Fruit fly (Drosophila melanogaster) whole organism, embryonic: Measurements from ENCODE around the gene CG32333.
A peak's percentile ranks its signal among the peaks of the same experiment; 100 is the strongest.

ENCODE experiments used
- ATbp ChIP-seq: fragments of 200-800 bp; sonication (Bioruptor generic); optimal IDR thresholded peaks from 2 replicates; lab custom pipeline; 2017; ENCODE audit warnings: missing biosample characterization, mild to moderate bottlenecking, missing genetic modification characterization, missing genetic modification reagents
- CG1024 ChIP-seq: fragments of 200-800 bp; sonication (Bioruptor generic); IDR thresholded peaks from 2 replicates; pipeline ENCODE4 v1.3.6; 2022; ENCODE audit warnings: missing biosample characterization, missing genetic modification characterization
- CG10267 ChIP-seq: fragments of 200-800 bp; sonication (Bioruptor generic); optimal IDR thresholded peaks from 2 replicates; lab custom pipeline; 2018; ENCODE audit warnings: missing biosample characterization, mild to moderate bottlenecking, missing genetic modification characterization, moderate library complexity
- CG10366 ChIP-seq: fragments of 200-800 bp; sonication (Bioruptor generic); IDR thresholded peaks from 2 replicates; pipeline ENCODE4 v1.3.6; 2022; ENCODE audit warnings: missing biosample characterization, missing genetic modification characterization
- CG10979 ChIP-seq: fragments of 200-800 bp; sonication (Bioruptor generic); optimal IDR thresholded peaks from 2 replicates; lab custom pipeline; 2018; ENCODE audit warnings: missing biosample characterization, mild to moderate bottlenecking, missing genetic modification characterization, moderate library complexity
- CG11456 ChIP-seq: fragments of 200-800 bp; sonication (Bioruptor generic); IDR thresholded peaks from 3 replicates; pipeline ENCODE4 v1.3.6; 2022; ENCODE audit warnings: missing biosample characterization, missing genetic modification characterization
- CG13287 ChIP-seq: fragments of 200-800 bp; sonication (Bioruptor generic); IDR thresholded peaks from 2 replicates; pipeline ENCODE4 v1.3.6; 2022; ENCODE audit warnings: missing biosample characterization, missing genetic modification characterization; ENCODE audit not compliant: partially characterized antibody
- CG14441 ChIP-seq: fragments of 200-800 bp; sonication (Bioruptor generic); IDR thresholded peaks from 2 replicates; pipeline ENCODE4 v1.3.6; 2022; ENCODE audit warnings: missing biosample characterization, missing genetic modification characterization
- CG14667 ChIP-seq: fragments of 200-800 bp; sonication (Bioruptor generic); IDR thresholded peaks from 2 replicates; pipeline ENCODE4 v1.3.6; 2022; ENCODE audit warnings: missing biosample characterization, missing genetic modification characterization
- CG14710 ChIP-seq: fragments of 200-800 bp; sonication (Bioruptor generic); optimal IDR thresholded peaks from 3 replicates; lab custom pipeline; 2019; ENCODE audit warnings: missing biosample characterization, mild to moderate bottlenecking, missing genetic modification characterization, moderate library complexity
- CG32532 ChIP-seq: fragments of 200-800 bp; sonication (Bioruptor generic); IDR thresholded peaks from 2 replicates; pipeline ENCODE4 v1.3.6; 2022; ENCODE audit warnings: missing biosample characterization, missing genetic modification characterization
- CG32767 ChIP-seq: fragments of 200-800 bp; sonication (Bioruptor generic); IDR thresholded peaks from 2 replicates; pipeline ENCODE4 v1.3.6; 2022; ENCODE audit warnings: missing biosample characterization, missing genetic modification characterization
- CG34376 ChIP-seq: fragments of 200-800 bp; sonication (Bioruptor generic); optimal IDR thresholded peaks from 2 replicates; lab custom pipeline; 2018; ENCODE audit warnings: missing biosample characterization, mild to moderate bottlenecking, missing genetic modification characterization
- CG6791 ChIP-seq: fragments of 200-800 bp; sonication (Bioruptor generic); IDR thresholded peaks from 3 replicates; pipeline ENCODE4 v1.3.6; 2022; ENCODE audit warnings: missing biosample characterization, missing genetic modification characterization; ENCODE audit not compliant: partially characterized antibody
- CG7357 ChIP-seq: fragments of 200-800 bp; sonication (Bioruptor generic); IDR thresholded peaks from 3 replicates; pipeline ENCODE4 v1.3.6; 2022; ENCODE audit warnings: missing biosample characterization, missing genetic modification characterization
- CG7963 ChIP-seq: fragments of 200-800 bp; sonication (Bioruptor generic); IDR thresholded peaks from 3 replicates; pipeline ENCODE4 v1.3.6; 2022; ENCODE audit warnings: missing biosample characterization, missing genetic modification characterization; ENCODE audit not compliant: partially characterized antibody
- CHES-1-like ChIP-seq: fragments of 200-800 bp; sonication (Bioruptor generic); optimal IDR thresholded peaks from 2 replicates; lab custom pipeline; 2016; ENCODE audit warnings: missing biosample characterization, missing genetic modification characterization
- CTCF ChIP-seq: fragments of 200-800 bp; sonication (Bioruptor generic); optimal IDR thresholded peaks from 2 replicates; lab custom pipeline; 2017; ENCODE audit warnings: missing biosample characterization, mild to moderate bottlenecking, missing genetic modification characterization, moderate library complexity
- Deaf1 ChIP-seq: fragments of 200-800 bp; optimal IDR thresholded peaks from 3 replicates; lab custom pipeline; 2019; ENCODE audit warnings: missing biosample characterization, mild to moderate bottlenecking, missing genetic modification characterization, moderate library complexity
- Doc3 ChIP-seq: fragments of 200-800 bp; sonication (Bioruptor generic); IDR thresholded peaks from 3 replicates; pipeline ENCODE4 v1.3.6; 2022; ENCODE audit warnings: missing biosample characterization, missing genetic modification characterization; ENCODE audit not compliant: partially characterized antibody
- Fer2 ChIP-seq: fragments of 200-800 bp; sonication (Bioruptor generic); optimal IDR thresholded peaks from 2 replicates; lab custom pipeline; 2018; ENCODE audit warnings: missing biosample characterization, mild to moderate bottlenecking, missing genetic modification characterization, moderate library complexity
- Gug ChIP-seq: fragments of 200-800 bp; sonication (Bioruptor generic); IDR thresholded peaks from 4 replicates; pipeline ENCODE4 v1.3.6; 2022; ENCODE audit warnings: missing biosample characterization, missing genetic modification characterization
- H15 ChIP-seq: fragments of 200-800 bp; sonication (Bioruptor generic); IDR thresholded peaks from 3 replicates; pipeline ENCODE4 v1.3.6; 2022; ENCODE audit warnings: missing biosample characterization, missing genetic modification characterization
- HHEX ChIP-seq: fragments of 200-800 bp; sonication (Bioruptor generic); optimal IDR thresholded peaks from 3 replicates; lab custom pipeline; 2017; ENCODE audit warnings: missing biosample characterization, mild to moderate bottlenecking, missing genetic modification characterization, missing genetic modification reagents
- HLH4C ChIP-seq: fragments of 200-800 bp; sonication (Bioruptor generic); IDR thresholded peaks from 3 replicates; pipeline ENCODE4 v1.3.6; 2022; ENCODE audit warnings: missing biosample characterization, missing genetic modification characterization; ENCODE audit not compliant: partially characterized antibody
- HLH54F ChIP-seq: fragments of 200-800 bp; sonication (Bioruptor generic); optimal IDR thresholded peaks from 3 replicates; lab custom pipeline; 2016; ENCODE audit warnings: missing biosample characterization, missing genetic modification characterization
- Hr51 ChIP-seq, 2 experiments: fragments of 200-800 bp; sonication (Bioruptor generic); optimal IDR thresholded peaks; 2 replicates in 1 of 2; 3 replicates in 1 of 2; lab custom pipeline; 2016 to 2018; ENCODE audit warnings: missing biosample characterization in 2 of 2, missing genetic modification characterization in 2 of 2, mild to moderate bottlenecking in 1 of 2, moderate library complexity in 1 of 2
- Med ChIP-seq: fragments of 200-800 bp; sonication (Bioruptor generic); peaks from one replicate; lab custom pipeline; 2016; ENCODE audit warnings: missing biosample characterization, missing genetic modification characterization, mild to moderate bottlenecking, inconsistent platforms, moderate library complexity
- Neu2 ChIP-seq: fragments of 200-800 bp; sonication (Bioruptor generic); optimal IDR thresholded peaks from 3 replicates; lab custom pipeline; 2016; ENCODE audit warnings: missing biosample characterization, missing genetic modification characterization, borderline replicate concordance
- NfI ChIP-seq: fragments of 200-800 bp; sonication (Bioruptor generic); optimal IDR thresholded peaks from 3 replicates; lab custom pipeline; 2018; ENCODE audit warnings: missing biosample characterization, mild to moderate bottlenecking, missing genetic modification characterization, moderate library complexity
- Ptx1 ChIP-seq: fragments of 200-800 bp; sonication (Bioruptor generic); IDR thresholded peaks from 2 replicates; pipeline ENCODE4 v1.3.6; 2022; ENCODE audit warnings: missing biosample characterization, missing genetic modification characterization
- Scr ChIP-seq: fragments of 200-800 bp; sonication (Bioruptor generic); IDR thresholded peaks from 2 replicates; pipeline ENCODE4 v1.3.6; 2022; ENCODE audit warnings: missing biosample characterization, missing genetic modification characterization; ENCODE audit not compliant: partially characterized antibody
- al ChIP-seq: fragments of 200-800 bp; sonication (Bioruptor generic); IDR thresholded peaks from 2 replicates; pipeline ENCODE4 v1.3.6; 2022; ENCODE audit warnings: missing biosample characterization, missing genetic modification characterization
- ato ChIP-seq: fragments of 200-800 bp; sonication (Bioruptor generic); IDR thresholded peaks from 2 replicates; pipeline ENCODE4 v1.3.6; 2022; ENCODE audit warnings: missing biosample characterization, missing genetic modification characterization; ENCODE audit not compliant: partially characterized antibody
- chm ChIP-seq: fragments of 200-800 bp; sonication (Bioruptor generic); IDR thresholded peaks from 2 replicates; pipeline ENCODE4 v1.3.6; 2022; ENCODE audit warnings: missing biosample characterization, missing genetic modification characterization
- crp ChIP-seq, 2 experiments: fragments of 200-800 bp; sonication (Bioruptor generic); optimal IDR thresholded peaks; 2 replicates in 1 of 2; 3 replicates in 1 of 2; lab custom pipeline; 2017; ENCODE audit warnings: missing biosample characterization in 2 of 2, missing genetic modification characterization in 2 of 2, mild to moderate bottlenecking in 1 of 2, moderate library complexity in 1 of 2
- dysf ChIP-seq: fragments of 200-800 bp; sonication (Bioruptor generic); IDR thresholded peaks from 3 replicates; pipeline ENCODE4 v1.3.6; 2022; ENCODE audit warnings: missing biosample characterization, missing genetic modification characterization
- hkb ChIP-seq, 2 experiments: fragments of 200-800 bp in 1 of 2; fragments of >200 bp in 1 of 2; sonication (Bioruptor generic) in 1 of 2; IDR thresholded peaks in 1 of 2; optimal IDR thresholded peaks in 1 of 2; 2 replicates each; pipeline versions ENCODE4 v1.3.6 to Lab custom; 2017 to 2022; ENCODE audit warnings: missing biosample characterization in 1 of 2, missing genetic modification characterization in 1 of 2
- kah ChIP-seq: fragments of 200-800 bp; sonication (Bioruptor generic); optimal IDR thresholded peaks from 2 replicates; lab custom pipeline; 2018; ENCODE audit warnings: missing biosample characterization, mild to moderate bottlenecking, missing genetic modification characterization
- prd ChIP-seq, 3 experiments: fragments of >200 bp in 2 of 3; fragments of 200-800 bp in 1 of 3; sonication (Bioruptor generic) in 1 of 3; optimal IDR thresholded peaks in 2 of 3; IDR thresholded peaks in 1 of 3; 2 replicates in 2 of 3; 3 replicates in 1 of 3; pipeline versions ENCODE4 v1.3.6 to Lab custom; 2017 to 2022; ENCODE audit warnings: missing biosample characterization in 1 of 3, missing genetic modification characterization in 1 of 3
- pzg ChIP-seq: fragments of 200-800 bp; sonication (Bioruptor generic); optimal IDR thresholded peaks from 3 replicates; lab custom pipeline; 2018; ENCODE audit warnings: missing biosample characterization, mild to moderate bottlenecking, missing genetic modification characterization, moderate library complexity
- schlank ChIP-seq: fragments of 200-800 bp; sonication (Bioruptor generic); optimal IDR thresholded peaks from 2 replicates; lab custom pipeline; 2018; ENCODE audit warnings: missing biosample characterization, mild to moderate bottlenecking, missing genetic modification characterization
- slbo ChIP-seq: fragments of 200-800 bp; sonication (Bioruptor generic); IDR thresholded peaks from 2 replicates; pipeline ENCODE4 v1.3.6; 2022; ENCODE audit warnings: missing biosample characterization, missing genetic modification characterization
- trem ChIP-seq: fragments of 200-800 bp; optimal IDR thresholded peaks from 3 replicates; lab custom pipeline; 2019; ENCODE audit warnings: missing biosample characterization, mild to moderate bottlenecking, missing genetic modification characterization, moderate library complexity
- twi ChIP-seq: fragments of 200-800 bp; optimal IDR thresholded peaks from 2 replicates; lab custom pipeline; 2019; ENCODE audit warnings: missing biosample characterization, mild to moderate bottlenecking, missing genetic modification characterization, moderate library complexity
- vfl ChIP-seq: fragments of 200-800 bp; sonication (Bioruptor generic); optimal IDR thresholded peaks from 2 replicates; lab custom pipeline; 2016; ENCODE audit warnings: missing biosample characterization, missing genetic modification characterization
- vnd ChIP-seq: fragments of 200-800 bp; sonication (Bioruptor generic); IDR thresholded peaks from 3 replicates; pipeline ENCODE4 v1.3.6; 2022; ENCODE audit warnings: missing biosample characterization, missing genetic modification characterization; ENCODE audit not compliant: partially characterized antibody
- z ChIP-seq: fragments of 200-800 bp; sonication (Bioruptor generic); IDR thresholded peaks from 3 replicates; pipeline ENCODE4 v1.3.6; 2022; ENCODE audit warnings: missing biosample characterization, missing genetic modification characterization

Gene CG32333

DNA sequence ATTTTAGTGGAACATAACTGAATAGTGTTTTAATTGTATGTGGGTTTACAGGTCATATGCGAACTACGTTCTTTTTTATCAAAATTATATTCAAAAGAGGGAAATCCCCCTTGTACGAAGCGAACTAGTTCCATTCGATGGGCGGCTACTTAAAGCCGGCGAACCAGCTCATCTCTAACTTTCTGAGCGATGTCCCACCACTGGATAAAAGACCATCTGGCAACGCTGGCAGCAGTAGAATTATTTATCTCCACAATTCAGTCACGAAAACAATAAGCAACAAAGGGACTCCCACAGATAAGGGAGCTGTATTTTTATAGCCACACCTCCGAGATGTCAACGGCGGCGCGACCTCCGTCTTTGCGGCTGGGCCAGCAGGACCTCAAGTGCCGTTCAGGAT lies 19.9 kb downstream of the CG32333 start, which contains the start of gene Rabex-5 (continued):
- TF ChIP-seq CG10979 (tag; lab: Kevin White, UChicago): peak; percentile 9
- no peak for TF ChIP-seq ATbp (GFP tag; lab: Kevin White, UChicago)
- TF ChIP-seq CG13287 (GFP tag; lab: Robert Waterston, UW): peak; percentile 87
- TF ChIP-seq Ptx1: peak; percentile 21; the same call in 1 of the 2 replicates
- peak; percentile 25 for TF ChIP-seq CG10267 (tag; lab: Kevin White, UChicago)
- TF ChIP-seq CG6791 (GFP tag; lab: Robert Waterston, UW): peak; percentile 90
- no peak for TF ChIP-seq schlank (tag; lab: Kevin White, UChicago)
- peak; percentile 49 for TF ChIP-seq CG14710 (tag; lab: Kevin White, UChicago)
- no peak for TF ChIP-seq CG14667 (GFP tag; lab: Robert Waterston, UW)
- no peak for TF ChIP-seq prd (optimal IDR thresholded peaks at IDR 0.05; lab: Kevin White, UChicago)
- peak; percentile 20; the same call in 1 of the 3 replicates for TF ChIP-seq prd (GFP tag; IDR thresholded peaks at IDR 0.05; lab: Robert Waterston, UW)
- TF ChIP-seq CG1024 (GFP tag; lab: Robert Waterston, UW): no peak
- no peak for TF ChIP-seq kah (GFP tag; lab: Kevin White, UChicago)
- TF ChIP-seq slbo (GFP tag; lab: Robert Waterston, UW): peak; percentile 71; the same call in 1 of the 2 replicates
- TF ChIP-seq Fer2 (tag; lab: Kevin White, UChicago): no peak
- peak; percentile 16 for TF ChIP-seq HLH54F (GFP tag; lab: Kevin White, UChicago)
- TF ChIP-seq HHEX: peak; percentile 27
- peak; percentile 88 for TF ChIP-seq pzg (GFP tag; lab: Kevin White, UChicago)
- peak; percentile 22; the same call in 1 of the 2 replicates for TF ChIP-seq CG10366
- TF ChIP-seq hkb (optimal IDR thresholded peaks at IDR 0.05; lab: Kevin White, UChicago): no peak
- TF ChIP-seq hkb (GFP tag; IDR thresholded peaks at IDR 0.05; lab: Robert Waterston, UW): no peak
- TF ChIP-seq NfI (GFP tag; lab: Kevin White, UChicago): peak; percentile 29
- peak; percentile 52; the same call in 2 of the 4 replicates for TF ChIP-seq Gug (GFP tag; lab: Robert Waterston, UW)
- peak; percentile 62; the same call in 2 of the 3 replicates for TF ChIP-seq CG7963 (GFP tag; lab: Robert Waterston, UW)
- TF ChIP-seq vfl (GFP tag; lab: Kevin White, UChicago): peak; percentile 7
- peak; percentile 86 for TF ChIP-seq Scr
- 0 out of 2 replicates have a peak, but pooled peaks have one; percentile 14 for TF ChIP-seq al
- peak; percentile 67 for TF ChIP-seq CHES-1-like (GFP tag; lab: Kevin White, UChicago)
- no peak for TF ChIP-seq CG32767
- no peak for TF ChIP-seq dysf (GFP tag; lab: Robert Waterston, UW)
- TF ChIP-seq twi (tag; lab: Kevin White, UChicago): peak; percentile 36
- TF ChIP-seq trem (tag; lab: Kevin White, UChicago): peak; percentile 52
- TF ChIP-seq HLH4C (GFP tag; lab: Robert Waterston, UW): peak; percentile 73
- TF ChIP-seq CG14441: no peak
- peak; percentile 68 for TF ChIP-seq ato (GFP tag; lab: Robert Waterston, UW)
- peak in 1 of 2 experiments; percentile 23 for TF ChIP-seq Hr51 (GFP tag; optimal IDR thresholded peaks at IDR 0.05; lab: Kevin White, UChicago)
- TF ChIP-seq, all 482 proteins: peak for 160

DNA sequence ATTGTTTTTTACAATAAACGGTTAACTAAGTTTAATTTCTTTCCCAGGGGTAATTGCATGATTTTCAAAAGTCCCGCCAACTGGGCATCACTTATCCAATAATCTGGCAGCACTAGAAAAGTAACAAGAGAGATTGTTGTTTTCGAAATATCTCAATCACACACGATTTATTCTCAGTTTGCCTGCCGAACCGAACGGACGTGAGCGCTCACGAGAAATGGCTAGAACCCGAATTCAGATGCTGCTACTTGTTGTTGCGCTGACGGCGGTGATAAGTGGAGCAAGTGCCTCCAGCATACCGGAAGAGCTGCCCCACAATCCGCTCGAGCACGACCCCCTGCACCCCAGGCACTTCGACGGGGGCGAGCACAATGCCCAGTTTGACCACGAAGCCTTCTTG lies 22.8 kb downstream of the CG32333 start, which contains the start of gene scf:
Gene scf (plus strand): TSS at position 164 of the 400 bp plus-strand sequence.
- TF ChIP-seq CG32532 (GFP tag; lab: Robert Waterston, UW) (0 out of 2 replicates have a peak, but pooled peaks have one; percentile 52), crp (GFP tag; optimal IDR thresholded peaks at IDR 0.05; lab: Kevin White, UChicago) (no peak), z (GFP tag; lab: Robert Waterston, UW) (peak; percentile 57; the same call in 1 of the 3 replicates), Med (peak; percentile 73), CTCF (GFP tag; lab: Kevin White, UChicago) (peak; percentile 33), CG11456 (GFP tag; lab: Robert Waterston, UW) (peak; percentile 49; the same call in 1 of the 3 replicates), CG14710 (tag; lab: Kevin White, UChicago) (peak; percentile 36), Neu2 (no peak), vnd (peak; percentile 44; the same call in 1 of the 3 replicates), Doc3 (GFP tag; lab: Robert Waterston, UW) (peak; percentile 28; the same call in 1 of the 3 replicates), chm (GFP tag; lab: Robert Waterston, UW) (peak; percentile 63; the same call in 1 of the 2 replicates), CG7357 (GFP tag; lab: Robert Waterston, UW) (peak; percentile 53; the same call in 2 of the 3 replicates), pzg (GFP tag; lab: Kevin White, UChicago) (peak; percentile 59), H15 (GFP tag; lab: Robert Waterston, UW) (0 out of 3 replicates have a peak, but pooled peaks have one; percentile 33), CG34376 (GFP tag; lab: Kevin White, UChicago) (peak; percentile 55), Deaf1 (tag; lab: Kevin White, UChicago) (peak; percentile 78), CG13287 (GFP tag; lab: Robert Waterston, UW) (peak; percentile 63)
